Fruit fly (Drosophila melanogaster): ENCODE data around the gene kek5.

Gene kek5

DNA sequence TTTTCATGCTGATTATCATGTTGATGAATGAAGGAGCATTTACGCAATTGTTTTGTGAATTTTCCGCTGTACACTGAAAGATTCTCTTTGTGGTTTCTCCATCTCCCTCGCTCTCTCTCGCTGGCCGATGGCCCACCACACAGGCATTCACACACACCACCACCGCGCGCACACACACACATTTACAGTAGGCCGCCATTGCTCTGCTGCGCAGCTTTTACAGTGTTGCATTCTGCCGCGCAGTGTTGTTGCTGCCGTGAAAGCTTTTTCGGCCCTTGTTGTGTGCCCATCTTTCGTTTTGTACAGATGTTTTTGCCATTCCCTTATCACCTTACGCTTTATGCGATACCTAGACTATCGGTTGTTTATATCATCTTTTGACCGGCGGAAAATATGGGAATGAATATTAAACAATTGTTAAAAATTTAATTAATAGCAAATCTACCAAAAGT is 143.9 kb downstream of the kek5 start (continued):
- TF ChIP-seq CG13424 (tag; optimal IDR thresholded peaks at IDR 0.05) = no peak
- no peak for TF ChIP-seq sc (optimal IDR thresholded peaks at IDR 0.05)
- no peak for TF ChIP-seq sc (GFP tag; optimal IDR thresholded peaks at IDR 0.05)
- no peak for TF ChIP-seq Mes4 (GFP tag; optimal IDR thresholded peaks at IDR 0.05)
- TF ChIP-seq trh (GFP tag; optimal IDR thresholded peaks at IDR 0.05) = no peak
- TF ChIP-seq CG3838 (GFP tag; optimal IDR thresholded peaks at IDR 0.05) = no peak
- TF ChIP-seq CG2129 (GFP tag; IDR thresholded peaks at IDR 0.05; ENCODE audit: partially characterized antibody) = no peak
- TF ChIP-seq CG5953 (GFP tag; IDR thresholded peaks at IDR 0.05) = no peak
- no peak for TF ChIP-seq CG10321 (GFP tag; IDR thresholded peaks at IDR 0.05)
- TF ChIP-seq CG18599 (GFP tag; optimal IDR thresholded peaks at IDR 0.05) = no peak
- TF ChIP-seq CG1603 (tag; optimal IDR thresholded peaks at IDR 0.05) = peak; percentile 29
- TF ChIP-seq danr (GFP tag; IDR thresholded peaks at IDR 0.05) = no peak
- no peak for TF ChIP-seq CG4617 (GFP tag; optimal IDR thresholded peaks at IDR 0.05; ENCODE audit: borderline replicate concordance)
- no peak for TF ChIP-seq jumu (GFP tag; optimal IDR thresholded peaks at IDR 0.05)
- no peak for TF ChIP-seq CG11085 (GFP tag; IDR thresholded peaks at IDR 0.05)
- peak; percentile 21 for TF ChIP-seq exex (tag; optimal IDR thresholded peaks at IDR 0.05)
- no peak for TF ChIP-seq CG6765 (GFP tag; optimal IDR thresholded peaks at IDR 0.05)
- TF ChIP-seq Drgx (GFP tag; IDR thresholded peaks at IDR 0.05) = peak; percentile 10; the same call in 1 of the 2 replicates
- TF ChIP-seq onecut (GFP tag; IDR thresholded peaks at IDR 0.05) = no peak
- no peak for TF ChIP-seq Dfd (GFP tag; optimal IDR thresholded peaks at IDR 0.05)
- TF ChIP-seq Taf1 (GFP tag; IDR thresholded peaks at IDR 0.05) = 0 out of 2 replicates have a peak, but pooled peaks have one; percentile 13
- TF ChIP-seq CG1233 (GFP tag; optimal IDR thresholded peaks at IDR 0.05) = no peak
- no peak for TF ChIP-seq CG33557 (GFP tag; optimal IDR thresholded peaks at IDR 0.05)
- TF ChIP-seq nmo (GFP tag; optimal IDR thresholded peaks at IDR 0.05) = peak; percentile 6
- no peak for TF ChIP-seq CG16779 (GFP tag; IDR thresholded peaks at IDR 0.05)
- TF ChIP-seq ap (GFP tag; IDR thresholded peaks at IDR 0.05) = no peak
- TF ChIP-seq CG1529 (GFP tag; optimal IDR thresholded peaks at IDR 0.05) = no peak
- TF ChIP-seq tgo (GFP tag; IDR thresholded peaks at IDR 0.05) = no peak
- TF ChIP-seq CG17328 (GFP tag; IDR thresholded peaks at IDR 0.05) = no peak
- TF ChIP-seq C15 (GFP tag; IDR thresholded peaks at IDR 0.05) = no peak
- TF ChIP-seq Hr78 (GFP tag; optimal IDR thresholded peaks at IDR 0.05) = no peak
- no peak for TF ChIP-seq Poxn (GFP tag; IDR thresholded peaks at IDR 0.05)
- no peak for TF ChIP-seq CG12942 (GFP tag; optimal IDR thresholded peaks at IDR 0.05)
- peak; percentile 15 for TF ChIP-seq kni (GFP tag; optimal IDR thresholded peaks at IDR 0.05)
- TF ChIP-seq zfh2 (GFP tag; optimal IDR thresholded peaks at IDR 0.05) = peak; percentile 9
- TF ChIP-seq CG11723 (GFP tag; optimal IDR thresholded peaks at IDR 0.05) = no peak
- peak; percentile 50; the same call in 2 of the 3 replicates for TF ChIP-seq mld (GFP tag; IDR thresholded peaks at IDR 0.05; ENCODE audit: partially characterized antibody)
- TF ChIP-seq Meics (GFP tag; optimal IDR thresholded peaks at IDR 0.05) = peak; percentile 5
- no peak for TF ChIP-seq ham (GFP tag; IDR thresholded peaks at IDR 0.05)
- peak; percentile 33 for TF ChIP-seq YL-1 (GFP tag; optimal IDR thresholded peaks at IDR 0.05)
- TF ChIP-seq crp (GFP tag; optimal IDR thresholded peaks at IDR 0.05) = peak in 1 of 2 experiments; percentile 74
- no peak for TF ChIP-seq nerfin-2 (GFP tag; IDR thresholded peaks at IDR 0.05; ENCODE audit: partially characterized antibody)
- no peak for TF ChIP-seq Lim3 (GFP tag; IDR thresholded peaks at IDR 0.05)
- no peak for TF ChIP-seq MTF-1 (GFP tag; optimal IDR thresholded peaks at IDR 0.05; ENCODE audit: borderline replicate concordance)
- TF ChIP-seq CG7556 (GFP tag; optimal IDR thresholded peaks at IDR 0.05) = no peak
- TF ChIP-seq CG7745 (tag; optimal IDR thresholded peaks at IDR 0.05) = no peak
- no peak for TF ChIP-seq oc (tag; optimal IDR thresholded peaks at IDR 0.05)
- TF ChIP-seq Sox102F (GFP tag; optimal IDR thresholded peaks at IDR 0.05) = no peak
- peak; percentile 26 for TF ChIP-seq gro (GFP tag; optimal IDR thresholded peaks at IDR 0.05)
- no peak for TF ChIP-seq Blimp-1 (GFP tag; optimal IDR thresholded peaks at IDR 0.05)
- peak; percentile 35; the same call in 2 of the 3 replicates for TF ChIP-seq Dbx (GFP tag; IDR thresholded peaks at IDR 0.05)

Data from whole organism, embryonic.